Worm (Caenorhabditis elegans) whole organism, L3 larva: ENCODE measurements around the gene B0024.11.
A peak's percentile ranks its signal among the peaks of the same experiment; 100 is the strongest.

Experiments
- R02D3.7 ChIP-seq: fragments of 150-350 bp; optimal IDR thresholded peaks from 2 replicates; lab custom pipeline; 2014; ENCODE audit warnings: missing biosample characterization, missing genetic modification characterization
- ZK546.5 ChIP-seq: sonication (generic microtip); optimal IDR thresholded peaks from 2 replicates; lab custom pipeline; 2017; ENCODE audit warnings: missing biosample characterization, missing genetic modification characterization
- aly-2 ChIP-seq: fragments of 150-350 bp; optimal IDR thresholded peaks from 2 replicates; lab custom pipeline; 2014; ENCODE audit warnings: missing biosample characterization, missing genetic modification characterization
- ama-1 ChIP-seq: fragments of 150-350 bp; optimal IDR thresholded peaks from 2 replicates; lab custom pipeline; 2018
- ceh-16 ChIP-seq: sonication (generic microtip); optimal IDR thresholded peaks from 2 replicates; lab custom pipeline; 2017; ENCODE audit warnings: missing biosample characterization, missing genetic modification characterization
- ceh-82 ChIP-seq: fragments of 150-350 bp; optimal IDR thresholded peaks from 2 replicates; lab custom pipeline; 2014; ENCODE audit warnings: missing biosample characterization, missing genetic modification characterization
- ceh-9 ChIP-seq: sonication (generic microtip); optimal IDR thresholded peaks from 2 replicates; lab custom pipeline; 2018; ENCODE audit warnings: missing biosample characterization, missing genetic modification characterization
- egl-27 ChIP-seq: sonication (generic microtip); optimal IDR thresholded peaks from 4 replicates; lab custom pipeline; 2017; ENCODE audit warnings: missing biosample characterization, missing genetic modification reagents, missing genetic modification characterization
- egl-5 ChIP-seq: fragments of 150-350 bp; optimal IDR thresholded peaks from 2 replicates; lab custom pipeline; 2017; ENCODE audit warnings: missing biosample characterization, missing genetic modification reagents, missing genetic modification characterization, inconsistent platforms
- elt-2 ChIP-seq: sonication (generic microtip); optimal IDR thresholded peaks from 2 replicates; lab custom pipeline; 2016; ENCODE audit warnings: missing genetic modification reagents, mild to moderate bottlenecking, missing genetic modification characterization, missing compliant biosample characterization
- elt-3 ChIP-seq, 3 experiments: fragments of 150-350 bp in 1 of 3; sonication (generic microtip) in 2 of 3; optimal IDR thresholded peaks; 2 replicates in 2 of 3; 4 replicates in 1 of 3; lab custom pipeline; 2014 to 2017; ENCODE audit warnings: missing biosample characterization in 3 of 3, missing genetic modification characterization in 3 of 3
- eor-1 ChIP-seq, 2 experiments: fragments of 150-350 bp; optimal IDR thresholded peaks; 2 replicates each; lab custom pipeline; 2014 to 2018; ENCODE audit warnings: missing biosample characterization in 2 of 2, missing genetic modification characterization in 2 of 2
- fkh-2 ChIP-seq: fragments of 150-350 bp; optimal IDR thresholded peaks from 2 replicates; lab custom pipeline; 2014; ENCODE audit warnings: missing biosample characterization, missing genetic modification reagents, missing genetic modification characterization
- fos-1 ChIP-seq: fragments of 150-350 bp; optimal IDR thresholded peaks from 2 replicates; lab custom pipeline; 2014; ENCODE audit warnings: missing biosample characterization, missing genetic modification characterization
- hmg-11 ChIP-seq: sonication (generic microtip); optimal IDR thresholded peaks from 2 replicates; lab custom pipeline; 2016; ENCODE audit warnings: missing genetic modification characterization, missing compliant biosample characterization
- jun-1 ChIP-seq: fragments of 150-350 bp; optimal IDR thresholded peaks from 2 replicates; lab custom pipeline; 2014; ENCODE audit warnings: missing biosample characterization, missing genetic modification reagents, missing genetic modification characterization
- lin-15B ChIP-seq: fragments of 150-350 bp; optimal IDR thresholded peaks from 2 replicates; lab custom pipeline; 2014; ENCODE audit warnings: missing biosample characterization, missing genetic modification characterization
- lin-39 ChIP-seq: fragments of 150-350 bp; optimal IDR thresholded peaks from 2 replicates; lab custom pipeline; 2018; ENCODE audit warnings: missing biosample characterization, missing genetic modification reagents, missing genetic modification characterization
- lsy-12 ChIP-seq: sonication (generic microtip); optimal IDR thresholded peaks from 2 replicates; lab custom pipeline; 2016; ENCODE audit warnings: mild to moderate bottlenecking, missing genetic modification characterization, missing compliant biosample characterization
- mml-1 ChIP-seq: fragments of 150-350 bp; sonication (generic microtip); optimal IDR thresholded peaks from 3 replicates; lab custom pipeline; 2014; ENCODE audit warnings: missing biosample characterization, missing genetic modification characterization
- nfya-1 ChIP-seq: sonication (generic microtip); optimal IDR thresholded peaks from 2 replicates; lab custom pipeline; 2017; ENCODE audit warnings: missing genetic modification characterization, mild to moderate bottlenecking, missing compliant biosample characterization, antibody characterized with exemption, moderate library complexity; ENCODE audit not compliant: insufficient read depth
- nhr-11 ChIP-seq: fragments of 150-350 bp; optimal IDR thresholded peaks from 2 replicates; lab custom pipeline; 2014; ENCODE audit warnings: missing biosample characterization, missing genetic modification characterization
- nhr-23 ChIP-seq: fragments of 150-350 bp; optimal IDR thresholded peaks from 2 replicates; lab custom pipeline; 2014; ENCODE audit warnings: missing biosample characterization, missing genetic modification reagents, missing genetic modification characterization
- nhr-237 ChIP-seq: fragments of 150-350 bp; optimal IDR thresholded peaks from 2 replicates; lab custom pipeline; 2014; ENCODE audit warnings: missing biosample characterization, missing genetic modification characterization
- nhr-25 ChIP-seq: sonication (generic microtip); optimal IDR thresholded peaks from 2 replicates; lab custom pipeline; 2017; ENCODE audit warnings: missing biosample characterization, missing genetic modification characterization
- nhr-28 ChIP-seq: fragments of 150-350 bp; optimal IDR thresholded peaks from 2 replicates; lab custom pipeline; 2014; ENCODE audit warnings: missing biosample characterization, missing genetic modification characterization
- nhr-43 ChIP-seq: sonication (generic microtip); optimal IDR thresholded peaks from 2 replicates; lab custom pipeline; 2016; ENCODE audit warnings: mild to moderate bottlenecking, missing genetic modification characterization, missing compliant biosample characterization; ENCODE audit not compliant: poor library complexity, severe bottlenecking
- nhr-76 ChIP-seq: fragments of 150-350 bp; sonication (generic microtip); optimal IDR thresholded peaks from 5 replicates; lab custom pipeline; 2014; ENCODE audit warnings: missing biosample characterization, missing genetic modification characterization
- nhr-77 ChIP-seq: fragments of 150-350 bp; optimal IDR thresholded peaks from 2 replicates; lab custom pipeline; 2014; ENCODE audit warnings: missing biosample characterization, missing genetic modification characterization
- pha-4 ChIP-seq: fragments of 150-350 bp; optimal IDR thresholded peaks from 2 replicates; lab custom pipeline; 2014; ENCODE audit warnings: missing biosample characterization, missing genetic modification reagents, missing genetic modification characterization
- skn-1 ChIP-seq: fragments of 150-350 bp; optimal IDR thresholded peaks from 2 replicates; lab custom pipeline; 2014; ENCODE audit warnings: missing biosample characterization, missing genetic modification characterization
- snpc-4 ChIP-seq: fragments of 150-350 bp; optimal IDR thresholded peaks from 2 replicates; lab custom pipeline; 2014; ENCODE audit warnings: missing biosample characterization, missing genetic modification characterization
- unc-39 ChIP-seq: sonication (generic microtip); optimal IDR thresholded peaks from 4 replicates; lab custom pipeline; 2017; ENCODE audit warnings: missing biosample characterization, missing genetic modification characterization
- ztf-11 ChIP-seq: fragments of 150-350 bp; optimal IDR thresholded peaks from 2 replicates; lab custom pipeline; 2014; ENCODE audit warnings: missing biosample characterization, missing genetic modification characterization

The B0024.11 gene

DNA sequence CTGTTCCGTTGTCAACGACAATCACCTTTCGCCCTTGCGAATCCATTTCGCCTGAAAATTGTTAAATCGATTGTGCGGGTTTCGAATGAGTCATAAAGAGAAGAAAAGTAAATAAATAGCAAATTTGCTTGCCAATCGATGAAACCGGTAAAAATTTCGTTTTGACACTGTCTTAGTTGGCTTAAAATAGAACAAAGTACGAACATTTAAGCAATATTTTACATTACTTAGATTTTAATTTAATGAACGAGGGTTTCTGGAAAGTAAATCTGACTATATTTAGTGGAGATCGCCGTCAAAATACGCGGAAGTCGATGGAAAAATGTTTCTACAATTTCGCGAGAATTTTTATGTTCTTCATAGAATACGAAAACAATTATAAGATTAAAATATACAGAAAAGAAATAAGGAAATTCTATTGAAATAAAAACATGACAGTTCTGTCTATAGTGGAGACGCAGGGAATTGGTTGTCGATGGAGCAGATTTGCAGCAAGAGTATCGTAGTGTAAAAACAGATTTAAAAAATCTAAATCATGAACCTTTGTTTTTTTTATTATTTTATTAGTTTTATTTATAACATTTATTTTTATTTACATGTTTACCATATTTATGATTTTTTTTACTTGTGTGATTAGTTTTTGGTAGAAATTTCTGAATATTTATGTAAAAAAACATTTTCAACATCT is 19.1 kb upstream of the B0024.11 start, which contains the start of gene arx-2:
Gene arx-2, minus strand, starts transcription at position 51 of the 688 bp plus-strand sequence.
- TF ChIP-seq pha-4 (tag; lab: Kevin White, UChicago) (peak; percentile 82), nfya-1 (tag; lab: Kevin White, UChicago) (peak; percentile 53), lsy-12 (tag; lab: Kevin White, UChicago) (no peak), nhr-23 (tag; lab: Kevin White, UChicago) (peak; percentile 65), snpc-4 (tag; lab: Kevin White, UChicago) (peak; percentile 67), ztf-11 (tag; lab: Kevin White, UChicago) (no peak), lin-15B (tag; lab: Kevin White, UChicago) (peak; percentile 69), hmg-11 (peak; percentile 13), jun-1 (no peak), nhr-76 (tag; lab: Kevin White, UChicago) (no peak)

DNA sequence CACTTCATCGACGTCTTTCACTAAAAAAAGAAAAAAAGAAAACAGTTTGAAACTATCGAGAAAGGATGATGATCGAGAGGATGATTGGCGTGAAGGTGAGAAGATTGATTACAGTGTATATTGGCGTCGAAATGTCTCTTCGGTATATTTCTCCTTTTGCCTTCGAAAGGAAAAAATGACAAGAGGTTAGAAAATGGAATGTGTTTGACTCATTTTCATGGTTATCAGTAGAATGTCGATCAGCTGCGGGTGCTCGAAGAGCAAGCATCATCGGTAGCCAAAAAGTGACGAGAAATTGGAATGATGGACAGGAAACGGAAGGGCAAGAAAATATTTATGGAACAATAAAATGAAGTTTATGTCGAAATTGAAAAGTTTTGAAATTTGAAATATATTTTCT is 14.5 kb upstream of the B0024.11 start:
- TF ChIP-seq nhr-77 (no peak), elt-2 (tag; lab: Kevin White, UChicago) (peak; percentile 35), mml-1 (no peak)

DNA sequence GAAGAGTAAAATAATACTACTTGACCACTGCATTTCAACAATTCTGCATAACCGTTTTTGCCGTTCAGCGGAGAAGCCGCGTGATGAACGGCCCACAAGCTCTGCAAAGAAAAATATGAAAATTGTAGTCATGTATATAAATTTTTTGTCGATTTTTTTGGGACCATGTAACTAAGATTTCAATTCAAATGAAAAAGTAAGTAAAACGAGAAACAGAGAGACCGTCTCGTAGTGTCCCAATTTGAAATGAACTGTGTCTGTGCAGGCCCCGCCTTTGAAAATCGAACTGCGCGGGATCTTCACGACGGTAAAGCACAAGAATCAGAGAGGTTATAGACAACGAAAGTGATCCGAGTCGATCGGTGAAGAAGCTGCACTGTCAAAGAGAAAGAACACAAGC is 12.7 kb upstream of the B0024.11 start, which contains the start of gene crm-1:
Gene crm-1, minus strand, starts transcription at position 101 of the 400 bp plus-strand sequence.
- no peak for TF ChIP-seq lin-15B (tag; lab: Kevin White, UChicago)
- TF ChIP-seq lin-39 (tag; lab: Kevin White, UChicago), result no peak
- no peak for TF ChIP-seq lsy-12 (tag; lab: Kevin White, UChicago)
- TF ChIP-seq skn-1 (tag; lab: Kevin White, UChicago), result no peak
- no peak for TF ChIP-seq nhr-11 (tag; lab: Kevin White, UChicago)
- no peak for TF ChIP-seq nhr-23 (tag; lab: Kevin White, UChicago)
- no peak for TF ChIP-seq ceh-16 (tag; lab: Kevin White, UChicago)
- no peak for TF ChIP-seq nhr-28 (tag; lab: Kevin White, UChicago)
- TF ChIP-seq fos-1 (tag; lab: Kevin White, UChicago), result no peak
- TF ChIP-seq, all 47 proteins: peak for 0

DNA sequence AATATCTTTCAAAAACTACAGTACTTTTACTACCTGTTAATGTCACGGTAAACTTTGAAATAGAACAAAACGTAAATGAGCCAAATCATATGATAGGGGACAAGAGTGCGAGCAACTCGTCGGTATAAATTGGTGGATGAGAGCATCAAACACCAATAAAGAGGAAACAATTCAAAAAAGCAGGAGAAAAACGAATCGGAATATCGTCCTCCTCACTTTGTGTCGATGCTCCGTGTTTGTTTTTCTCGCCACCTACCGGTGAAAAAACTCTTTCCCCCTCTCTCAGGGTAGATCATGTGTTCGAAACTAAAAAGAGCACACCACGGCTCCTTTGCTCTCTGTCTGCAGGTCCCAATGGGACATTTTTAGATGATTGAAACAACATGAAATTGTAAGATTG is 8.7 kb upstream of the B0024.11 start:
- TF ChIP-seq pha-4 (tag; lab: Kevin White, UChicago), result peak; percentile 74
- no peak for TF ChIP-seq nhr-76 (tag; lab: Kevin White, UChicago)
- no peak for TF ChIP-seq unc-39
- no peak for TF ChIP-seq nhr-11 (tag; lab: Kevin White, UChicago)
- TF ChIP-seq elt-3 (tag; optimal IDR thresholded peaks at IDR 0.05; lab: Kevin White, UChicago), result no peak
- TF ChIP-seq aly-2, result no peak

DNA sequence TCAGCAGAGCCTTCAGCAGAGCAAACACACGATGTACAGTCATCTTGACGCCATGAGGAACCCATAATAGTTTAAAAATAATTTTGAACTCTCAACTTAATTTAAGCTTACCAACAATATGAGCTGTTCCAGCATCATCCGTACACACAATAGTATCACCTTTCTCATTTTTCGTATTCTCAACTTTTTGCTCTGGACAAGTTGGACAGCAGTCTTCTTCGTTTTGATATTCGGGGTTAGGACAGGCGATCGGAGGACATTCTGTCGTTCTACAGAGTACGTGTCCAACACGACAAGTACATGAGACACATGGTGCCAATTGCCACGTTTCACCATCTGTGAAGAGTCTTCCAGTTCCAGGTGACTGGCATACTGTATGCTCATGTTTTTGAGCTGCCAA is 4.2 kb upstream of the B0024.11 start:
- TF ChIP-seq eor-1 (tag; optimal IDR thresholded peaks at IDR 0.05; lab: Kevin White, UChicago) (no peak), aly-2 (no peak), egl-5 (tag; lab: Kevin White, UChicago) (no peak), ceh-9 (no peak), lsy-12 (tag; lab: Kevin White, UChicago) (no peak), pha-4 (tag; lab: Kevin White, UChicago) (no peak), nhr-237 (tag; lab: Kevin White, UChicago) (no peak), egl-27 (no peak), ZK546.5 (no peak), fkh-2 (tag; lab: Kevin White, UChicago) (no peak), nhr-43 (tag; lab: Kevin White, UChicago) (no peak), unc-39 (no peak), hmg-11 (no peak), elt-2 (tag; lab: Kevin White, UChicago) (no peak), ama-1 (lab: Kevin White, UChicago) (no peak), R02D3.7 (no peak), jun-1 (no peak), ceh-82 (tag; lab: Kevin White, UChicago) (no peak), nhr-25 (no peak), fos-1 (tag; lab: Kevin White, UChicago) (no peak)
